Worm (Caenorhabditis elegans) whole organism, L1 larva: Measurements from ENCODE around the gene egl-15.

Source experiments
- C34B4.2 ChIP-seq: sonication (generic microtip); optimal IDR thresholded peaks from 2 replicates; lab custom pipeline; 2017; ENCODE audit warnings: mild to moderate bottlenecking, missing genetic modification characterization, missing compliant biosample characterization
- ama-1 ChIP-seq: fragments of 150-350 bp; optimal IDR thresholded peaks from 2 replicates; lab custom pipeline; 2014
- ceh-63 ChIP-seq: fragments of 200-800 bp; sonication (Bioruptor generic); optimal IDR thresholded peaks from 2 replicates; lab custom pipeline; 2018; ENCODE audit warnings: mild to moderate bottlenecking, missing genetic modification characterization, missing compliant biosample characterization
- ceh-8 ChIP-seq: fragments of 200-800 bp; sonication (Bioruptor generic); optimal IDR thresholded peaks from 2 replicates; lab custom pipeline; 2018; ENCODE audit warnings: mild to moderate bottlenecking, missing genetic modification characterization, moderate library complexity, missing compliant biosample characterization
- ceh-82 ChIP-seq, 3 experiments: fragments of 150-350 bp in 1 of 3; sonication (generic microtip) in 2 of 3; optimal IDR thresholded peaks; 2 replicates each; lab custom pipeline; 2014 to 2017; ENCODE audit warnings: missing biosample characterization in 3 of 3, missing genetic modification characterization in 3 of 3
- ceh-90 ChIP-seq: sonication (generic microtip); optimal IDR thresholded peaks from 2 replicates; lab custom pipeline; 2016; ENCODE audit warnings: missing genetic modification characterization, missing compliant biosample characterization
- ces-1 ChIP-seq: fragments of 150-350 bp; optimal IDR thresholded peaks from 2 replicates; lab custom pipeline; 2014; ENCODE audit warnings: missing biosample characterization, missing genetic modification reagents, missing genetic modification characterization
- dsc-1 ChIP-seq: sonication (generic microtip); optimal IDR thresholded peaks from 2 replicates; lab custom pipeline; 2016; ENCODE audit warnings: mild to moderate bottlenecking, missing genetic modification characterization, missing compliant biosample characterization
- efl-3 ChIP-seq: fragments of 200-800 bp; sonication (Bioruptor generic); optimal IDR thresholded peaks from 2 replicates; lab custom pipeline; 2018; ENCODE audit warnings: mild to moderate bottlenecking, missing genetic modification characterization, missing compliant biosample characterization
- egl-13 ChIP-seq: sonication (generic microtip); optimal IDR thresholded peaks from 2 replicates; lab custom pipeline; 2016; ENCODE audit warnings: missing genotype, missing genetic modification reagents, missing genetic modification characterization, missing compliant biosample characterization
- elt-2 ChIP-seq: sonication (generic microtip); optimal IDR thresholded peaks from 2 replicates; lab custom pipeline; 2016; ENCODE audit warnings: missing genetic modification characterization, mild to moderate bottlenecking, inconsistent platforms, missing compliant biosample characterization, missing genetic modification reagents
- elt-3 ChIP-seq, 6 experiments: fragments of 150-350 bp in 1 of 6; sonication (generic microtip); optimal IDR thresholded peaks; 2 replicates each; lab custom pipeline; 2017 to 2018; ENCODE audit warnings: missing biosample characterization in 6 of 6, missing genetic modification characterization in 6 of 6, inconsistent platforms in 1 of 6
- ets-5 ChIP-seq: fragments of 200-800 bp; sonication (Bioruptor generic); IDR thresholded peaks from 2 replicates; pipeline ENCODE4 v1.3.6; 2022; ENCODE audit warnings: missing genetic modification characterization, missing compliant biosample characterization
- fkh-8 ChIP-seq: sonication (generic microtip); optimal IDR thresholded peaks from 2 replicates; lab custom pipeline; 2016; ENCODE audit warnings: mild to moderate bottlenecking, missing genetic modification characterization, missing compliant biosample characterization
- fos-1 ChIP-seq: fragments of 150-350 bp; optimal IDR thresholded peaks from 2 replicates; lab custom pipeline; 2014; ENCODE audit warnings: missing biosample characterization, missing genetic modification characterization
- grh-1 ChIP-seq: fragments of 200-800 bp; sonication (Bioruptor generic); IDR thresholded peaks from 2 replicates; pipeline ENCODE4 v1.3.6; 2022; ENCODE audit warnings: missing genetic modification reagents, missing genetic modification characterization, missing compliant biosample characterization
- hpl-2 ChIP-seq: fragments of 150-350 bp; optimal IDR thresholded peaks from 2 replicates; lab custom pipeline; 2014; ENCODE audit warnings: missing biosample characterization, missing genetic modification reagents, missing genetic modification characterization
- irx-1 ChIP-seq: sonication (generic microtip); optimal IDR thresholded peaks from 2 replicates; lab custom pipeline; 2016; ENCODE audit warnings: missing genetic modification characterization, missing compliant biosample characterization
- isw-1 ChIP-seq: fragments of 200-800 bp; sonication (Bioruptor generic); IDR thresholded peaks from 2 replicates; pipeline ENCODE4 v1.3.6; 2022; ENCODE audit warnings: missing genetic modification characterization, missing compliant biosample characterization
- jun-1 ChIP-seq: fragments of 150-350 bp; optimal IDR thresholded peaks from 2 replicates; lab custom pipeline; 2014; ENCODE audit warnings: missing biosample characterization, missing genetic modification reagents, missing genetic modification characterization
- lin-13 ChIP-seq: fragments of 150-350 bp; optimal IDR thresholded peaks from 2 replicates; lab custom pipeline; 2014; ENCODE audit warnings: missing biosample characterization, missing genetic modification reagents, missing genetic modification characterization
- lin-39 ChIP-seq: fragments of 150-350 bp; optimal IDR thresholded peaks from 2 replicates; lab custom pipeline; 2014; ENCODE audit warnings: missing biosample characterization, missing genetic modification reagents, missing genetic modification characterization
- mab-9 ChIP-seq: fragments of 200-800 bp; sonication (Bioruptor generic); IDR thresholded peaks from 2 replicates; pipeline ENCODE4 v1.3.6; 2022; ENCODE audit warnings: missing genetic modification reagents, missing genetic modification characterization, missing compliant biosample characterization
- mdl-1 ChIP-seq, 2 experiments: fragments of 150-350 bp; optimal IDR thresholded peaks; 2 replicates each; lab custom pipeline; 2014 to 2017; ENCODE audit warnings: missing biosample characterization in 2 of 2, missing genetic modification characterization in 2 of 2, inconsistent platforms in 1 of 2
- nhr-11 ChIP-seq: fragments of 150-350 bp; optimal IDR thresholded peaks from 2 replicates; lab custom pipeline; 2014; ENCODE audit warnings: missing biosample characterization, missing genetic modification characterization
- nhr-12 ChIP-seq: sonication (generic microtip); optimal IDR thresholded peaks from 2 replicates; lab custom pipeline; 2017; ENCODE audit warnings: missing biosample characterization, missing genetic modification characterization
- nhr-19 ChIP-seq: fragments of 200-800 bp; sonication (Bioruptor generic); conservative IDR thresholded peaks from 2 replicates; pipeline ENCODE4 v1.3.6; 2022; ENCODE audit warnings: missing genetic modification characterization, missing compliant biosample characterization
- nhr-20 ChIP-seq: sonication (generic microtip); optimal IDR thresholded peaks from 2 replicates; lab custom pipeline; 2016; ENCODE audit warnings: mild to moderate bottlenecking, missing genetic modification characterization, missing compliant biosample characterization
- nhr-237 ChIP-seq: fragments of 150-350 bp; optimal IDR thresholded peaks from 2 replicates; lab custom pipeline; 2014; ENCODE audit warnings: missing biosample characterization, missing genetic modification characterization
- nhr-28 ChIP-seq: fragments of 150-350 bp; optimal IDR thresholded peaks from 2 replicates; lab custom pipeline; 2014; ENCODE audit warnings: missing biosample characterization, missing genetic modification characterization
- nhr-47 ChIP-seq: sonication (generic microtip); optimal IDR thresholded peaks from 2 replicates; lab custom pipeline; 2016; ENCODE audit warnings: mild to moderate bottlenecking, missing genetic modification characterization, moderate library complexity, missing compliant biosample characterization
- nhr-71 ChIP-seq: sonication (generic microtip); optimal IDR thresholded peaks from 2 replicates; lab custom pipeline; 2016; ENCODE audit warnings: mild to moderate bottlenecking, missing genetic modification characterization, moderate library complexity, missing compliant biosample characterization
- nhr-84 ChIP-seq: sonication (generic microtip); optimal IDR thresholded peaks from 2 replicates; lab custom pipeline; 2017; ENCODE audit warnings: missing biosample characterization, missing genetic modification characterization
- nhr-85 ChIP-seq: sonication (generic microtip); peaks from one replicate; lab custom pipeline; 2016; ENCODE audit warnings: missing genetic modification characterization, inconsistent platforms, missing compliant biosample characterization
- pax-3 ChIP-seq: fragments of 200-800 bp; sonication (Bioruptor generic); optimal IDR thresholded peaks from 2 replicates; lab custom pipeline; 2018; ENCODE audit warnings: mild to moderate bottlenecking, missing genetic modification characterization, moderate library complexity, missing compliant biosample characterization
- skn-1 ChIP-seq: fragments of 150-350 bp; optimal IDR thresholded peaks from 2 replicates; lab custom pipeline; 2014; ENCODE audit warnings: missing biosample characterization, missing genetic modification characterization
- snpc-4 ChIP-seq: fragments of 150-350 bp; optimal IDR thresholded peaks from 2 replicates; lab custom pipeline; 2014; ENCODE audit warnings: missing biosample characterization, missing genetic modification characterization
- snu-23 ChIP-seq: sonication (generic microtip); optimal IDR thresholded peaks from 2 replicates; lab custom pipeline; 2016; ENCODE audit warnings: missing genetic modification characterization, missing compliant biosample characterization
- sox-4 ChIP-seq: sonication (generic microtip); optimal IDR thresholded peaks from 2 replicates; lab custom pipeline; 2016; ENCODE audit warnings: missing genetic modification characterization, missing compliant biosample characterization
- sup-37 ChIP-seq: fragments of 200-800 bp; sonication (Bioruptor generic); optimal IDR thresholded peaks from 2 replicates; lab custom pipeline; 2018; ENCODE audit warnings: mild to moderate bottlenecking, missing genetic modification characterization, missing compliant biosample characterization
- tbx-2 ChIP-seq: sonication (generic microtip); optimal IDR thresholded peaks from 2 replicates; lab custom pipeline; 2016; ENCODE audit warnings: missing genetic modification characterization, missing compliant biosample characterization
- tlp-1 ChIP-seq: fragments of 150-350 bp; optimal IDR thresholded peaks from 2 replicates; lab custom pipeline; 2014; ENCODE audit warnings: missing biosample characterization, missing genetic modification characterization
- unc-30 ChIP-seq: sonication (generic microtip); optimal IDR thresholded peaks from 2 replicates; lab custom pipeline; 2017; ENCODE audit warnings: missing biosample characterization, missing genetic modification characterization
- vab-15 ChIP-seq: sonication (generic microtip); optimal IDR thresholded peaks from 2 replicates; lab custom pipeline; 2017; ENCODE audit warnings: missing genotype, mild to moderate bottlenecking, missing genetic modification characterization, missing compliant biosample characterization
- xbp-1 ChIP-seq: sonication (generic microtip); optimal IDR thresholded peaks from 2 replicates; lab custom pipeline; 2016; ENCODE audit warnings: missing genetic modification characterization, missing compliant biosample characterization
- ztf-11 ChIP-seq, 2 experiments: sonication (generic microtip); optimal IDR thresholded peaks; 2 replicates each; lab custom pipeline; 2016 to 2017; ENCODE audit warnings: missing genetic modification characterization in 2 of 2, missing biosample characterization in 1 of 2, missing compliant biosample characterization in 1 of 2

Gene egl-15

DNA sequence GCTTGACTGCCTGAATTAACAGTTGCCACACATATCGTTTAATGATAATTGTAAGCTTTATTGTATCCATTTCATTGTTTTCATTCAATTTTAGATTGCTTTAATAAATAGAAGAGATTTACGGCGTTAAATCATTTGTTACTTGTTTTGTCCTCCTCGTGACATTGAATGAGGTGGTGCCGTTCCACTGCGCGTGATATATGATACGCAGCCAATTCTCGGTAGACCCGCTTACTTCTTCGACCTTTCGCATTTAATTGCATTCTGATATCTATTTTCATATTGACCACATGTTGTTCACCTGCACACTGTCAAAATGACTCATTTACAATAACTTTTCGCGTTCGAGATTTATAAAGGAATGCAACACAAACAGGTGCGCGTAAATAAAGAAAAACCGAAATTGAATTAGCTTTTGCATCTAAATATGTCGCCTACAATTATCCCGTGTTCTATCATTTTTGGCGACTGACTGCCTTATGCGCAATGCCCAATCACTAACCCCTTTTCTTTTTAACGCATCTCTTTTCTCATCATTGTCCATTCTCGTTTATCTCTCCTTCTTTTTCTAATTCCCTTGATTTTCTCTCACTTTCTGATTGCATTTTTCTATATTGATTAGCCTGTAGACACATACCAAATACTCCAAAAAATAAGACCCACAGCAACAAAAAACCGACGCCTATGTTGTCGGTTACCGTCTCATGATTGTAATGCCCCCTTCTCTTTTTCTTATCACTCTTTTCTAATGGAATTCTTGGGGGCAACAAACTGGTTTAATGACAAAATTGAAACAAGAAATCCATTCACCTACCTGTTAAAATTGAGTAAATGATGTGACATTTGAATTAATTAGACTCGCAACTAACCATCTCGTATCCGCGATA, 1.6 kb upstream of the egl-15 start (continued):
- no peak for TF ChIP-seq nhr-84 (tag; lab: Kevin White, UChicago)
- TF ChIP-seq irx-1: no peak
- peak; percentile 39 for TF ChIP-seq tbx-2
- no peak for TF ChIP-seq ets-5 (GFP tag; lab: Robert Waterston, UW)
- 0 out of 2 replicates have a peak, but pooled peaks have one; percentile 13 for TF ChIP-seq nhr-19 (GFP tag; lab: Robert Waterston, UW)
- no peak for TF ChIP-seq ztf-11 (tag; optimal IDR thresholded peaks at IDR 0.05; lab: Kevin White, UChicago)
- peak; percentile 47 for TF ChIP-seq nhr-71
- no peak for TF ChIP-seq ces-1
- no peak for TF ChIP-seq lin-39
- no peak for TF ChIP-seq unc-30
- peak; percentile 71 for TF ChIP-seq vab-15 (tag; lab: Kevin White, UChicago)
- TF ChIP-seq nhr-20 (tag; lab: Kevin White, UChicago): peak; percentile 48
- peak in 1 of 3 experiments; percentile 4 for TF ChIP-seq ceh-82 (tag; optimal IDR thresholded peaks at IDR 0.05; lab: Kevin White, UChicago)

ce11 chrX:11028617-11029016, 12.4 kb downstream of the egl-15 start, which contains the start of gene ldb-1:
Gene ldb-1, plus strand, starts transcription at chrX:11028917.
- TF ChIP-seq nhr-84 (tag; lab: Kevin White, UChicago) (no peak), fkh-8 (tag; lab: Kevin White, UChicago) (no peak), nhr-47 (tag; lab: Kevin White, UChicago) (no peak), ceh-90 (tag; lab: Kevin White, UChicago) (no peak), nhr-12 (tag; lab: Kevin White, UChicago) (no peak), nhr-237 (tag; lab: Kevin White, UChicago) (no peak), egl-13 (tag; lab: Kevin White, UChicago) (no peak), hpl-2 (GFP tag; lab: Kevin White, UChicago) (no peak), xbp-1 (tag; lab: Kevin White, UChicago) (no peak), C34B4.2 (tag; lab: Kevin White, UChicago) (no peak), mdl-1 (tag; optimal IDR thresholded peaks at IDR 0.05; lab: Kevin White, UChicago) (no peak), isw-1 (no peak), efl-3 (no peak)

- TF ChIP-seq C34B4.2 (tag; lab: Kevin White, UChicago): no peak
- TF ChIP-seq egl-13 (tag; lab: Kevin White, UChicago): peak; percentile 91
- peak; percentile 64 for TF ChIP-seq ceh-8 (GFP tag; lab: Kevin White, UChicago)
- TF ChIP-seq grh-1 (GFP tag; lab: Robert Waterston, UW): peak; percentile 82
- TF ChIP-seq fkh-8 (tag; lab: Kevin White, UChicago): peak; percentile 89
- peak; percentile 80 for TF ChIP-seq sox-4
- TF ChIP-seq sup-37 (GFP tag; lab: Kevin White, UChicago): peak; percentile 56
- peak; percentile 97 for TF ChIP-seq snu-23 (GFP tag; lab: Kevin White, UChicago)
- TF ChIP-seq elt-2: peak; percentile 65
- TF ChIP-seq hpl-2 (GFP tag; lab: Kevin White, UChicago): peak; percentile 39
- TF ChIP-seq snpc-4 (tag; lab: Kevin White, UChicago): peak; percentile 62
- peak; percentile 33 for TF ChIP-seq ceh-63 (GFP tag; lab: Kevin White, UChicago)
- TF ChIP-seq jun-1 (tag; lab: Kevin White, UChicago): peak; percentile 86
- TF ChIP-seq elt-3 (tag; optimal IDR thresholded peaks at IDR 0.05; lab: Kevin White, UChicago): peak in 5 of 6 experiments; percentile 15 to 84 (median 42)
- peak; percentile 72 for TF ChIP-seq mab-9 (GFP tag; lab: Robert Waterston, UW)
- TF ChIP-seq dsc-1 (tag; lab: Kevin White, UChicago): peak; percentile 86
- no peak for TF ChIP-seq tlp-1 (tag; lab: Kevin White, UChicago)
- TF ChIP-seq nhr-11 (tag; lab: Kevin White, UChicago): peak; percentile 76
- peak; percentile 94 for TF ChIP-seq nhr-47 (tag; lab: Kevin White, UChicago)
- TF ChIP-seq skn-1 (tag; lab: Kevin White, UChicago): peak; percentile 73
- TF ChIP-seq fos-1: peak; percentile 66
- TF ChIP-seq nhr-237 (tag; lab: Kevin White, UChicago): peak; percentile 47
- TF ChIP-seq ama-1 (lab: Kevin White, UChicago): peak; percentile 19
- TF ChIP-seq nhr-85: peak; percentile 97
- TF ChIP-seq nhr-28 (tag; lab: Kevin White, UChicago): no peak
- TF ChIP-seq pax-3 (tag; lab: Kevin White, UChicago): peak; percentile 72
- TF ChIP-seq lin-13 (GFP tag; lab: Kevin White, UChicago): peak; percentile 89
- no peak for TF ChIP-seq ets-5 (GFP tag; lab: Robert Waterston, UW)
These were observed 15.0 kb downstream of the egl-15 start for ce11 chrX:11031047-11031695.
